Worm (Caenorhabditis elegans): ENCODE measurements around the gene ugt-16.

DNA sequence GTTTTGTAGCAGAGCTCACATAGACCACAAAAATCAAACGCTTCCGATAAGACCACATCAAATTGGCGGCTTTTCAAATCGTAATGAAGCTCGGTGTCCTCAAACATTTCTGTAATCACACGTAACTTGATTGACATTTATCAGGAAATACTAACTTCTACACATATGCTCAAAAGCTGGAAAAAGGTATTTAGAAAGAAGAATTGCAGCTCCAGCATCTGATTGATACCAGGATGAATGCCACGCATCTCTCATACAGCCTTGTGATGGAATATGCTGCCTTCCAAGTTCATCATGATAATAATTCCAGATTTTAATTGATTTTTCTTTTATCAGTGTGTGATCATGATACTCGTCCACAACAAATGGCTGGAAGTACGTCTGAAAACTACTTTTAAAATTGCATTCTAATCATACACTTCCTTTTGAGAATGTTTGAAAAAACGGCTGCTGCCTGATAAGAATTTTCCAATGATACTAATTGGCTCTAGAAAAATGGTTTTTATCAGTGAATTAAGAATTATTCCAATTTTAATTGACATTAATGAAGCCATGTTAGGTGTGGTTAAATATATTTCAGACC, 27.8 kb upstream of the ugt-16 start:
- TF ChIP-seq sea-2 (GFP tag; IDR thresholded peaks at IDR 0.05) (no peak), snpc-4 (GFP tag; optimal IDR thresholded peaks at IDR 0.05) (no peak), snpc-4 (tag; optimal IDR thresholded peaks at IDR 0.05) (no peak), hrde-1 (tag; optimal IDR thresholded peaks at IDR 0.05; ENCODE audit: borderline replicate concordance) (no peak), hlh-12 (tag; optimal IDR thresholded peaks at IDR 0.05) (no peak), F49E8.2 (tag; optimal IDR thresholded peaks at IDR 0.05; ENCODE audit: insufficient read depth) (no peak)
